Worm (Caenorhabditis elegans) whole organism, L3 larva: ENCODE data around the gene T25G12.6.

ENCODE experiments used
- ZK546.5 ChIP-seq: sonication (generic microtip); optimal IDR thresholded peaks from 2 replicates; lab custom pipeline; 2017; ENCODE audit warnings: missing biosample characterization, missing genetic modification characterization
- aly-2 ChIP-seq: fragments of 150-350 bp; optimal IDR thresholded peaks from 2 replicates; lab custom pipeline; 2014; ENCODE audit warnings: missing biosample characterization, missing genetic modification characterization
- ama-1 ChIP-seq: fragments of 150-350 bp; optimal IDR thresholded peaks from 2 replicates; lab custom pipeline; 2018
- ceh-82 ChIP-seq: fragments of 150-350 bp; optimal IDR thresholded peaks from 2 replicates; lab custom pipeline; 2014; ENCODE audit warnings: missing biosample characterization, missing genetic modification characterization
- egl-27 ChIP-seq: sonication (generic microtip); optimal IDR thresholded peaks from 4 replicates; lab custom pipeline; 2017; ENCODE audit warnings: missing biosample characterization, missing genetic modification reagents, missing genetic modification characterization
- elt-1 ChIP-seq: fragments of 150-350 bp; optimal IDR thresholded peaks from 2 replicates; lab custom pipeline; 2014; ENCODE audit warnings: missing biosample characterization, missing genetic modification characterization
- elt-2 ChIP-seq: sonication (generic microtip); optimal IDR thresholded peaks from 2 replicates; lab custom pipeline; 2016; ENCODE audit warnings: missing genetic modification reagents, mild to moderate bottlenecking, missing genetic modification characterization, missing compliant biosample characterization
- eor-1 ChIP-seq, 2 experiments: fragments of 150-350 bp; optimal IDR thresholded peaks; 2 replicates each; lab custom pipeline; 2014 to 2018; ENCODE audit warnings: missing biosample characterization in 2 of 2, missing genetic modification characterization in 2 of 2
- fos-1 ChIP-seq: fragments of 150-350 bp; optimal IDR thresholded peaks from 2 replicates; lab custom pipeline; 2014; ENCODE audit warnings: missing biosample characterization, missing genetic modification characterization
- hmg-11 ChIP-seq: sonication (generic microtip); optimal IDR thresholded peaks from 2 replicates; lab custom pipeline; 2016; ENCODE audit warnings: missing genetic modification characterization, missing compliant biosample characterization
- jun-1 ChIP-seq: fragments of 150-350 bp; optimal IDR thresholded peaks from 2 replicates; lab custom pipeline; 2014; ENCODE audit warnings: missing biosample characterization, missing genetic modification reagents, missing genetic modification characterization
- lin-15B ChIP-seq: fragments of 150-350 bp; optimal IDR thresholded peaks from 2 replicates; lab custom pipeline; 2014; ENCODE audit warnings: missing biosample characterization, missing genetic modification characterization
- lin-39 ChIP-seq: fragments of 150-350 bp; optimal IDR thresholded peaks from 2 replicates; lab custom pipeline; 2018; ENCODE audit warnings: missing biosample characterization, missing genetic modification reagents, missing genetic modification characterization
- lsy-12 ChIP-seq: sonication (generic microtip); optimal IDR thresholded peaks from 2 replicates; lab custom pipeline; 2016; ENCODE audit warnings: mild to moderate bottlenecking, missing genetic modification characterization, missing compliant biosample characterization
- nfya-1 ChIP-seq: sonication (generic microtip); optimal IDR thresholded peaks from 2 replicates; lab custom pipeline; 2017; ENCODE audit warnings: missing genetic modification characterization, mild to moderate bottlenecking, missing compliant biosample characterization, antibody characterized with exemption, moderate library complexity; ENCODE audit not compliant: insufficient read depth
- nhr-11 ChIP-seq: fragments of 150-350 bp; optimal IDR thresholded peaks from 2 replicates; lab custom pipeline; 2014; ENCODE audit warnings: missing biosample characterization, missing genetic modification characterization
- nhr-12 ChIP-seq: fragments of 150-350 bp; optimal IDR thresholded peaks from 2 replicates; lab custom pipeline; 2014; ENCODE audit warnings: missing biosample characterization, missing genetic modification characterization
- nhr-23 ChIP-seq: fragments of 150-350 bp; optimal IDR thresholded peaks from 2 replicates; lab custom pipeline; 2014; ENCODE audit warnings: missing biosample characterization, missing genetic modification reagents, missing genetic modification characterization
- nhr-237 ChIP-seq: fragments of 150-350 bp; optimal IDR thresholded peaks from 2 replicates; lab custom pipeline; 2014; ENCODE audit warnings: missing biosample characterization, missing genetic modification characterization
- nhr-28 ChIP-seq: fragments of 150-350 bp; optimal IDR thresholded peaks from 2 replicates; lab custom pipeline; 2014; ENCODE audit warnings: missing biosample characterization, missing genetic modification characterization
- nhr-43 ChIP-seq: sonication (generic microtip); optimal IDR thresholded peaks from 2 replicates; lab custom pipeline; 2016; ENCODE audit warnings: mild to moderate bottlenecking, missing genetic modification characterization, missing compliant biosample characterization; ENCODE audit not compliant: poor library complexity, severe bottlenecking
- nhr-76 ChIP-seq: fragments of 150-350 bp; sonication (generic microtip); optimal IDR thresholded peaks from 5 replicates; lab custom pipeline; 2014; ENCODE audit warnings: missing biosample characterization, missing genetic modification characterization
- nhr-77 ChIP-seq: fragments of 150-350 bp; optimal IDR thresholded peaks from 2 replicates; lab custom pipeline; 2014; ENCODE audit warnings: missing biosample characterization, missing genetic modification characterization
- pha-4 ChIP-seq: fragments of 150-350 bp; optimal IDR thresholded peaks from 2 replicates; lab custom pipeline; 2014; ENCODE audit warnings: missing biosample characterization, missing genetic modification reagents, missing genetic modification characterization
- pqm-1 ChIP-seq: fragments of 150-350 bp; optimal IDR thresholded peaks from 2 replicates; lab custom pipeline; 2017; ENCODE audit warnings: missing biosample characterization, missing genetic modification characterization, inconsistent platforms
- skn-1 ChIP-seq: fragments of 150-350 bp; optimal IDR thresholded peaks from 2 replicates; lab custom pipeline; 2014; ENCODE audit warnings: missing biosample characterization, missing genetic modification characterization
- snpc-4 ChIP-seq: fragments of 150-350 bp; optimal IDR thresholded peaks from 2 replicates; lab custom pipeline; 2014; ENCODE audit warnings: missing biosample characterization, missing genetic modification characterization
- tbx-2 ChIP-seq: sonication (generic microtip); optimal IDR thresholded peaks from 2 replicates; lab custom pipeline; 2016; ENCODE audit warnings: mild to moderate bottlenecking, missing genetic modification characterization, missing compliant biosample characterization
- zag-1 ChIP-seq: fragments of 150-350 bp; optimal IDR thresholded peaks from 2 replicates; lab custom pipeline; 2014; ENCODE audit warnings: missing biosample characterization, missing genetic modification characterization
- ztf-11 ChIP-seq: fragments of 150-350 bp; optimal IDR thresholded peaks from 2 replicates; lab custom pipeline; 2014; ENCODE audit warnings: missing biosample characterization, missing genetic modification characterization

The T25G12.6 gene

ce11 chrX:17215753-17216152 lies 14.3 kb downstream of the T25G12.6 start:
- TF ChIP-seq elt-1 (tag; lab: Kevin White, UChicago) = no peak
- no peak for TF ChIP-seq nhr-43 (tag; lab: Kevin White, UChicago)
- no peak for TF ChIP-seq ZK546.5
- TF ChIP-seq lin-39 (tag; lab: Kevin White, UChicago) = no peak
- TF ChIP-seq nhr-76 (tag; lab: Kevin White, UChicago) = no peak
- no peak for TF ChIP-seq nfya-1 (tag; lab: Kevin White, UChicago)
- TF ChIP-seq nhr-77 = no peak
- no peak for TF ChIP-seq zag-1 (tag; lab: Kevin White, UChicago)
- TF ChIP-seq nhr-28 (tag; lab: Kevin White, UChicago) = no peak
- TF ChIP-seq, all 47 proteins: peak for 0

ce11 chrX:17214803-17215202 lies 15.2 kb downstream of the T25G12.6 start, which contains the start of gene acdh-10:
acdh-10 (minus strand) TSS chrX:17214903.
- TF ChIP-seq jun-1 (tag; lab: Kevin White, UChicago) (no peak), ama-1 (peak; percentile 30)

ce11 chrX:17211513-17211912 lies 18.5 kb downstream of the T25G12.6 start:
- TF ChIP-seq elt-1 (tag; lab: Kevin White, UChicago) (no peak), pha-4 (tag; lab: Kevin White, UChicago) (no peak), nhr-23 (tag; lab: Kevin White, UChicago) (peak; percentile 77)

- TF ChIP-seq nhr-76 (tag; lab: Kevin White, UChicago) (no peak), nfya-1 (tag; lab: Kevin White, UChicago) (no peak), skn-1 (tag; lab: Kevin White, UChicago) (no peak), nhr-237 (tag; lab: Kevin White, UChicago) (no peak)
These were observed 20.7 kb downstream of the T25G12.6 start, which contains the start of gene T08G2.2 for ce11 chrX:17209265-17209664. T08G2.2 (minus strand) TSS chrX:17209365.

- TF ChIP-seq hmg-11 (no peak), fos-1 (tag; lab: Kevin White, UChicago) (no peak), ztf-11 (tag; lab: Kevin White, UChicago) (no peak), tbx-2 (tag; lab: Kevin White, UChicago) (no peak), skn-1 (tag; lab: Kevin White, UChicago) (no peak), nhr-77 (no peak), nhr-11 (tag; lab: Kevin White, UChicago) (no peak), elt-2 (tag; lab: Kevin White, UChicago) (peak; percentile 58), pqm-1 (tag; lab: Kevin White, UChicago) (peak; percentile 58), pha-4 (tag; lab: Kevin White, UChicago) (peak; percentile 43), ZK546.5 (no peak), eor-1 (tag; optimal IDR thresholded peaks at IDR 0.05; lab: Kevin White, UChicago) (no peak), lin-15B (tag; lab: Kevin White, UChicago) (no peak)
These were observed 24.2 kb downstream of the T25G12.6 start for ce11 chrX:17205853-17206252.

- TF ChIP-seq lsy-12 (no peak), nhr-12 (tag; lab: Kevin White, UChicago) (no peak)
These were observed 26.6 kb downstream of the T25G12.6 start for ce11 chrX:17203399-17203798.

- TF ChIP-seq snpc-4 (tag; lab: Kevin White, UChicago) = no peak
- TF ChIP-seq lin-39 (tag; lab: Kevin White, UChicago) = no peak
- TF ChIP-seq ceh-82 (tag; lab: Kevin White, UChicago) = no peak
- TF ChIP-seq nhr-77 = no peak
- TF ChIP-seq jun-1 (tag; lab: Kevin White, UChicago) = no peak
- peak; percentile 77 for TF ChIP-seq elt-2 (tag; lab: Kevin White, UChicago)
- TF ChIP-seq pha-4 (tag; lab: Kevin White, UChicago) = peak; percentile 8
- TF ChIP-seq aly-2 (tag; lab: Kevin White, UChicago) = no peak
- TF ChIP-seq tbx-2 (tag; lab: Kevin White, UChicago) = no peak
- no peak for TF ChIP-seq lin-15B (tag; lab: Kevin White, UChicago)
- TF ChIP-seq egl-27 (tag; lab: Kevin White, UChicago) = no peak
These were observed 32.2 kb downstream of the T25G12.6 start for ce11 chrX:17197824-17198223.
